Worm (Caenorhabditis elegans): ENCODE measurements around the gene C09G1.2.

DNA sequence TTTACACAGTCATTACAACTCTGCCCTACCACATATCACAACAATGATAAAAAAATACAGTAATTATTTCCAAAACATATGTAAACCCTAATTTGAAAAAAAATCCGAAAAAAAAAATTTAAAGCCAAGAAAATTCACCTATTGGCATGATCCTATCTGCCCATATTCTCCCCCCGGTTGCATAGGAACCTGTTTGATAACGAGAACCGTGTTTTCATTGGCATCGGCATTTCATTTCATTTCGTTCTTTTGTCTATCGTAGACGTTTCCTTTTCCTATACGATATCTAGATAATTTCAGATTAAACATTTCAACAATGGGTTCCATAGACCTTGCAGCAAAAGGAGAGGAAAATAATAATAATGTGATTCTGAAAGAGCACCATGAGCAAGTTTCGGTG lies 48.0 kb upstream of the C09G1.2 start, which contains the start of gene mboa-1:
- TF ChIP-seq W03F9.2 (tag; optimal IDR thresholded peaks at IDR 0.05) (no peak), him-1 (tag; optimal IDR thresholded peaks at IDR 0.05) (no peak), dao-5 (tag; optimal IDR thresholded peaks at IDR 0.05) (no peak)

Measured in whole organism, L4/young adult.